Worm (Caenorhabditis elegans): ENCODE results near the gene aqp-6.

Gene aqp-6

ce11 chrV:10681117-10681959 lies 33.1 kb downstream of the aqp-6 start (continued):
- TF ChIP-seq pha-4 (GFP tag; IDR thresholded peaks at IDR 0.05) (no peak), pha-4 (tag; optimal IDR thresholded peaks at IDR 0.05) (no peak), ZK337.2 (GFP tag; IDR thresholded peaks at IDR 0.05) (no peak), snpc-1.2 (GFP tag; IDR thresholded peaks at IDR 0.05) (no peak), F44E2.7 (GFP tag; IDR thresholded peaks at IDR 0.05) (no peak), attf-4 (tag; optimal IDR thresholded peaks at IDR 0.05) (peak; percentile 1), vab-7 (GFP tag; IDR thresholded peaks at IDR 0.05) (no peak), hlh-30 (tag; optimal IDR thresholded peaks at IDR 0.05; ENCODE audit: insufficient read depth) (peak; percentile 24), ceh-28 (tag; optimal IDR thresholded peaks at IDR 0.05) (peak; percentile 43), tra-1 (GFP tag; IDR thresholded peaks at IDR 0.05) (no peak), ctbp-1 (GFP tag; IDR thresholded peaks at IDR 0.05) (0 out of 2 replicates have a peak, but pooled peaks have one; percentile 8), unc-39 (tag; optimal IDR thresholded peaks at IDR 0.05) (no peak), set-16 (GFP tag; IDR thresholded peaks at IDR 0.05) (peak; percentile 45; the same call in 1 of the 2 replicates), Y105C5A.15 (GFP tag; IDR thresholded peaks at IDR 0.05) (no peak), arid-1 (GFP tag; conservative IDR thresholded peaks at IDR 0.05) (no peak), spr-3 (GFP tag; optimal IDR thresholded peaks at IDR 0.05) (no peak), saeg-2 (GFP tag; IDR thresholded peaks at IDR 0.05) (no peak), ceh-62 (tag; optimal IDR thresholded peaks at IDR 0.05) (no peak), skn-1 (tag; optimal IDR thresholded peaks at IDR 0.05) (no peak), lin-1 (GFP tag; IDR thresholded peaks at IDR 0.05) (peak; percentile 23; the same call in 1 of the 2 replicates), T26A8.4 (GFP tag; IDR thresholded peaks at IDR 0.05) (0 out of 2 replicates have a peak, but pooled peaks have one; percentile 39), aly-2 (tag; optimal IDR thresholded peaks at IDR 0.05) (no peak), mxl-2 (GFP tag; conservative IDR thresholded peaks at IDR 0.05) (no peak), lin-15B (tag; optimal IDR thresholded peaks at IDR 0.05) (no peak), egl-27 (tag; optimal IDR thresholded peaks at IDR 0.05) (no peak), nhr-28 (tag; optimal IDR thresholded peaks at IDR 0.05) (peak; percentile 57), nhr-11 (tag; optimal IDR thresholded peaks at IDR 0.05) (peak; percentile 63), dmd-8 (GFP tag; IDR thresholded peaks at IDR 0.05) (no peak), lsy-2 (tag; optimal IDR thresholded peaks at IDR 0.05) (peak in 1 of 2 experiments; percentile 6), lin-38 (GFP tag; IDR thresholded peaks at IDR 0.05) (no peak), ZK546.5 (tag; optimal IDR thresholded peaks at IDR 0.05) (no peak), mdt-29 (GFP tag; IDR thresholded peaks at IDR 0.05) (no peak), madf-5 (GFP tag; IDR thresholded peaks at IDR 0.05) (no peak), zag-1 (tag; optimal IDR thresholded peaks at IDR 0.05) (no peak), nhr-48 (tag; optimal IDR thresholded peaks at IDR 0.05) (peak; percentile 77), tag-97 (GFP tag; IDR thresholded peaks at IDR 0.05) (no peak), nhr-42 (GFP tag; IDR thresholded peaks at IDR 0.05) (no peak), rbr-2 (tag; optimal IDR thresholded peaks at IDR 0.05) (peak; percentile 27), php-3 (GFP tag; IDR thresholded peaks at IDR 0.05) (no peak), daf-16 (GFP tag; optimal IDR thresholded peaks at IDR 0.05) (peak in 1 of 2 experiments; percentile 73), daf-16 (tag; optimal IDR thresholded peaks at IDR 0.05) (peak; percentile 67), T20F7.1 (GFP tag; optimal IDR thresholded peaks at IDR 0.05) (no peak), F10B5.3 (tag; optimal IDR thresholded peaks at IDR 0.05) (no peak), nhr-237 (tag; optimal IDR thresholded peaks at IDR 0.05) (no peak), lim-7 (GFP tag; IDR thresholded peaks at IDR 0.05) (0 out of 2 replicates have a peak, but pooled peaks have one; percentile 17), ceh-44 (GFP tag; IDR thresholded peaks at IDR 0.05) (no peak), dmd-6 (GFP tag; IDR thresholded peaks at IDR 0.05) (peak; percentile 79), madf-9 (GFP tag; conservative IDR thresholded peaks at IDR 0.05) (no peak), F26F4.8 (GFP tag; conservative IDR thresholded peaks at IDR 0.05) (no peak), cey-2 (tag; optimal IDR thresholded peaks at IDR 0.05; ENCODE audit: borderline replicate concordance, insufficient read depth) (no peak)
